Worm (Caenorhabditis elegans): ENCODE results near the gene cutl-1.

ce11 chrV:13364227-13364626 is 41.7 kb downstream of the cutl-1 start:
- no peak for TF ChIP-seq ztf-11 (tag; optimal IDR thresholded peaks at IDR 0.05)
- TF ChIP-seq dmd-4 (tag; optimal IDR thresholded peaks at IDR 0.05) = no peak

Measured in whole organism, L2 larva.